Worm (Caenorhabditis elegans) whole organism, early embryonic: ENCODE results near the gene C42C1.12.

Source experiments
- B0310.2 ChIP-seq: sonication (generic microtip); optimal IDR thresholded peaks from 2 replicates; lab custom pipeline; 2016; ENCODE audit warnings: mild to moderate bottlenecking, missing genetic modification characterization, missing compliant biosample characterization
- F13C5.2 ChIP-seq: sonication (generic microtip); optimal IDR thresholded peaks from 2 replicates; lab custom pipeline; 2017; ENCODE audit warnings: mild to moderate bottlenecking, missing genetic modification characterization, inconsistent platforms, missing compliant biosample characterization
- aly-1 ChIP-seq: sonication (generic microtip); optimal IDR thresholded peaks from 2 replicates; lab custom pipeline; 2016; ENCODE audit warnings: missing genetic modification characterization, missing compliant biosample characterization
- ama-1 ChIP-seq: fragments of 150-350 bp; optimal IDR thresholded peaks from 2 replicates; lab custom pipeline; 2014
- ceh-13 ChIP-seq: fragments of 200-800 bp; sonication (Bioruptor generic); optimal IDR thresholded peaks from 2 replicates; lab custom pipeline; 2018; ENCODE audit warnings: mild to moderate bottlenecking, missing genetic modification characterization, missing compliant biosample characterization
- ceh-36 ChIP-seq: sonication (generic microtip); optimal IDR thresholded peaks from 2 replicates; lab custom pipeline; 2016; ENCODE audit warnings: missing genetic modification characterization, inconsistent platforms, missing compliant biosample characterization
- ets-7 ChIP-seq: sonication (generic microtip); optimal IDR thresholded peaks from 2 replicates; lab custom pipeline; 2016; ENCODE audit warnings: missing genotype, missing genetic modification characterization, missing compliant biosample characterization
- flt-1 ChIP-seq: fragments of 200-800 bp; sonication (Bioruptor generic); IDR thresholded peaks from 2 replicates; pipeline ENCODE4 v1.3.6; 2022; ENCODE audit warnings: missing genetic modification characterization, missing compliant biosample characterization
- hmbx-1 ChIP-seq: sonication (generic microtip); optimal IDR thresholded peaks from 2 replicates; lab custom pipeline; 2016; ENCODE audit warnings: mild to moderate bottlenecking, missing genetic modification characterization, missing compliant biosample characterization
- hmg-4 ChIP-seq: fragments of 200-800 bp; sonication (Bioruptor generic); optimal IDR thresholded peaks from 2 replicates; lab custom pipeline; 2018; ENCODE audit warnings: mild to moderate bottlenecking, missing genetic modification characterization, missing compliant biosample characterization
- hnd-1 ChIP-seq: sonication (generic microtip); optimal IDR thresholded peaks from 2 replicates; lab custom pipeline; 2016; ENCODE audit warnings: missing genetic modification characterization, missing compliant biosample characterization
- pes-1 ChIP-seq: fragments of 200-800 bp; sonication (Bioruptor generic); IDR thresholded peaks from 2 replicates; pipeline ENCODE4 v1.3.6; 2022; ENCODE audit warnings: missing genetic modification reagents, missing genetic modification characterization, missing compliant biosample characterization
- scrt-1 ChIP-seq: fragments of 200-800 bp; sonication (Bioruptor generic); IDR thresholded peaks from 2 replicates; pipeline ENCODE4 v1.3.6; 2022; ENCODE audit warnings: missing genetic modification characterization, missing compliant biosample characterization
- sea-1 ChIP-seq: fragments of 200-800 bp; sonication (Bioruptor generic); conservative IDR thresholded peaks from 2 replicates; pipeline ENCODE4 v1.3.6; 2022; ENCODE audit warnings: missing genetic modification characterization, missing compliant biosample characterization
- tbx-11 ChIP-seq: fragments of 200-800 bp; sonication (Bioruptor generic); IDR thresholded peaks from 2 replicates; pipeline ENCODE4 v1.3.6; 2022; ENCODE audit warnings: missing genetic modification characterization, missing compliant biosample characterization
- tbx-37 ChIP-seq: fragments of 200-800 bp; sonication (Bioruptor generic); conservative IDR thresholded peaks from 2 replicates; pipeline ENCODE4 v1.3.6; 2022; ENCODE audit warnings: missing genetic modification reagents, missing genetic modification characterization, missing compliant biosample characterization
- tra-4 ChIP-seq: sonication (generic microtip); optimal IDR thresholded peaks from 2 replicates; lab custom pipeline; 2017; ENCODE audit warnings: missing genetic modification characterization, missing compliant biosample characterization

C42C1.12 gene

ce11 chrIV:12261353-12261752 lies 20.7 kb downstream of the C42C1.12 start, which contains the start of gene sre-14:
Gene sre-14, minus strand, starts transcription at chrIV:12261453.
- TF ChIP-seq sea-1 (GFP tag; lab: Robert Waterston, UW) (no peak), ceh-13 (GFP tag; lab: Kevin White, UChicago) (no peak), tra-4 (tag; lab: Kevin White, UChicago) (no peak), pes-1 (GFP tag; lab: Robert Waterston, UW) (no peak), hmbx-1 (no peak), F13C5.2 (tag; lab: Kevin White, UChicago) (no peak), hnd-1 (tag; lab: Kevin White, UChicago) (no peak), ets-7 (tag; lab: Kevin White, UChicago) (no peak), B0310.2 (tag; lab: Kevin White, UChicago) (no peak), scrt-1 (GFP tag; lab: Robert Waterston, UW) (no peak), hmg-4 (no peak), tbx-37 (no peak), tbx-11 (no peak), flt-1 (GFP tag; lab: Robert Waterston, UW) (no peak), ama-1 (lab: Kevin White, UChicago) (no peak), aly-1 (tag; lab: Kevin White, UChicago) (no peak), ceh-36 (tag; lab: Kevin White, UChicago) (no peak)

ce11 chrIV:12259161-12259870 lies 22.7 kb downstream of the C42C1.12 start, which contains the start of gene Y39C12A.9:
Gene Y39C12A.9, minus strand, starts transcription at chrIV:12259211.
- no peak for TF ChIP-seq aly-1 (tag; lab: Kevin White, UChicago)
- no peak for TF ChIP-seq hmg-4
- TF ChIP-seq ceh-36 (tag; lab: Kevin White, UChicago), result no peak
- no peak for TF ChIP-seq scrt-1 (GFP tag; lab: Robert Waterston, UW)
- no peak for TF ChIP-seq sea-1 (GFP tag; lab: Robert Waterston, UW)
- TF ChIP-seq tra-4 (tag; lab: Kevin White, UChicago), result no peak
- no peak for TF ChIP-seq hmbx-1
- TF ChIP-seq ama-1 (lab: Kevin White, UChicago), result no peak
- TF ChIP-seq tbx-37, result no peak
- no peak for TF ChIP-seq ets-7 (tag; lab: Kevin White, UChicago)
- no peak for TF ChIP-seq flt-1 (GFP tag; lab: Robert Waterston, UW)
- TF ChIP-seq B0310.2 (tag; lab: Kevin White, UChicago), result no peak
- TF ChIP-seq F13C5.2 (tag; lab: Kevin White, UChicago), result no peak
- TF ChIP-seq pes-1 (GFP tag; lab: Robert Waterston, UW), result no peak
- TF ChIP-seq tbx-11, result no peak
- no peak for TF ChIP-seq ceh-13 (GFP tag; lab: Kevin White, UChicago)
- TF ChIP-seq hnd-1 (tag; lab: Kevin White, UChicago), result no peak

- no peak for TF ChIP-seq aly-1 (tag; lab: Kevin White, UChicago)
- TF ChIP-seq pes-1 (GFP tag; lab: Robert Waterston, UW), result no peak
- no peak for TF ChIP-seq tbx-11
- TF ChIP-seq flt-1 (GFP tag; lab: Robert Waterston, UW), result no peak
- no peak for TF ChIP-seq ama-1 (lab: Kevin White, UChicago)
- TF ChIP-seq tra-4 (tag; lab: Kevin White, UChicago), result no peak
- no peak for TF ChIP-seq ceh-36 (tag; lab: Kevin White, UChicago)
- no peak for TF ChIP-seq B0310.2 (tag; lab: Kevin White, UChicago)
- no peak for TF ChIP-seq sea-1 (GFP tag; lab: Robert Waterston, UW)
- TF ChIP-seq F13C5.2 (tag; lab: Kevin White, UChicago), result no peak
- TF ChIP-seq ets-7 (tag; lab: Kevin White, UChicago), result no peak
- no peak for TF ChIP-seq hmbx-1
- no peak for TF ChIP-seq hnd-1 (tag; lab: Kevin White, UChicago)
Observed at ce11 chrIV:12252579-12252978, 29.4 kb downstream of the C42C1.12 start, which contains the start of gene dnj-26. Gene dnj-26, minus strand, starts transcription at chrIV:12252679.

- no peak for TF ChIP-seq B0310.2 (tag; lab: Kevin White, UChicago)
- no peak for TF ChIP-seq hnd-1 (tag; lab: Kevin White, UChicago)
- TF ChIP-seq F13C5.2 (tag; lab: Kevin White, UChicago), result no peak
- TF ChIP-seq tbx-37, result no peak
- no peak for TF ChIP-seq sea-1 (GFP tag; lab: Robert Waterston, UW)
- no peak for TF ChIP-seq scrt-1 (GFP tag; lab: Robert Waterston, UW)
- no peak for TF ChIP-seq aly-1 (tag; lab: Kevin White, UChicago)
- TF ChIP-seq tbx-11, result no peak
- TF ChIP-seq ets-7 (tag; lab: Kevin White, UChicago), result no peak
- no peak for TF ChIP-seq hmbx-1
- TF ChIP-seq ceh-36 (tag; lab: Kevin White, UChicago), result no peak
Observed at ce11 chrIV:12244706-12245105, 37.3 kb downstream of the C42C1.12 start, which contains the start of gene sre-15. Gene sre-15, minus strand, starts transcription at chrIV:12244806.

- TF ChIP-seq F13C5.2 (tag; lab: Kevin White, UChicago) (no peak), ceh-13 (GFP tag; lab: Kevin White, UChicago) (no peak), hmbx-1 (no peak), ets-7 (tag; lab: Kevin White, UChicago) (no peak), B0310.2 (tag; lab: Kevin White, UChicago) (no peak)
Observed at ce11 chrIV:12238851-12239250, 43.2 kb downstream of the C42C1.12 start, which contains the start of gene sre-19. Gene sre-19, minus strand, starts transcription at chrIV:12238951.

- TF ChIP-seq flt-1 (GFP tag; lab: Robert Waterston, UW) (no peak), hmbx-1 (no peak), F13C5.2 (tag; lab: Kevin White, UChicago) (no peak)
Observed at ce11 chrIV:12236011-12236410, 46.0 kb downstream of the C42C1.12 start, which contains the start of gene sre-16. Gene sre-16, minus strand, starts transcription at chrIV:12236111.
